Fruit fly (Drosophila melanogaster) whole organism, embryonic: ENCODE data around the gene Art4.
A peak's percentile ranks its signal among the peaks of the same experiment; 100 is the strongest.

Experiments used
- CG10147 ChIP-seq: fragments of 200-800 bp; sonication (Bioruptor generic); optimal IDR thresholded peaks from 2 replicates; lab custom pipeline; 2019; ENCODE audit warnings: missing biosample characterization, mild to moderate bottlenecking, missing genetic modification characterization, moderate library complexity
- CG11093 ChIP-seq: fragments of 200-800 bp; sonication (Bioruptor generic); IDR thresholded peaks from 3 replicates; pipeline ENCODE4 v1.3.6; 2022; ENCODE audit warnings: missing biosample characterization, missing genetic modification characterization
- CG11247 ChIP-seq: fragments of 200-800 bp; sonication (Bioruptor generic); IDR thresholded peaks from 2 replicates; pipeline ENCODE4 v1.3.6; 2022; ENCODE audit warnings: missing biosample characterization, missing genetic modification characterization
- CG11504 ChIP-seq: fragments of 200-800 bp; sonication (Bioruptor generic); optimal IDR thresholded peaks from 3 replicates; lab custom pipeline; 2019; ENCODE audit warnings: missing biosample characterization, mild to moderate bottlenecking, missing genetic modification characterization, moderate library complexity
- CG11560 ChIP-seq: fragments of 200-800 bp; sonication (Bioruptor generic); IDR thresholded peaks from 3 replicates; pipeline ENCODE4 v1.3.6; 2022; ENCODE audit warnings: missing biosample characterization, missing genetic modification characterization
- CG12071 ChIP-seq: fragments of 200-800 bp; sonication (Bioruptor generic); optimal IDR thresholded peaks from 3 replicates; lab custom pipeline; 2018; ENCODE audit warnings: missing biosample characterization, mild to moderate bottlenecking, missing genetic modification characterization
- CG12769 ChIP-seq: fragments of 200-800 bp; sonication (Bioruptor generic); optimal IDR thresholded peaks from 2 replicates; lab custom pipeline; 2019; ENCODE audit warnings: missing biosample characterization, mild to moderate bottlenecking, missing genetic modification characterization, moderate library complexity
- CG13287 ChIP-seq: fragments of 200-800 bp; sonication (Bioruptor generic); IDR thresholded peaks from 2 replicates; pipeline ENCODE4 v1.3.6; 2022; ENCODE audit warnings: missing biosample characterization, missing genetic modification characterization; ENCODE audit not compliant: partially characterized antibody
- CG15514 ChIP-seq: fragments of 200-800 bp; sonication (Bioruptor generic); optimal IDR thresholded peaks from 3 replicates; lab custom pipeline; 2017; ENCODE audit warnings: missing biosample characterization, missing genetic modification characterization, mild to moderate bottlenecking, moderate library complexity, missing genetic modification reagents
- CG1603 ChIP-seq: fragments of 200-800 bp; sonication (Bioruptor generic); optimal IDR thresholded peaks from 2 replicates; lab custom pipeline; 2019; ENCODE audit warnings: missing biosample characterization, mild to moderate bottlenecking, missing genetic modification characterization, moderate library complexity
- CG16813 ChIP-seq: fragments of 200-800 bp; sonication (Bioruptor generic); IDR thresholded peaks from 3 replicates; pipeline ENCODE4 v1.3.6; 2022; ENCODE audit warnings: missing biosample characterization, missing genetic modification characterization; ENCODE audit not compliant: partially characterized antibody
- CG18619 ChIP-seq: fragments of 200-800 bp; sonication (Bioruptor generic); optimal IDR thresholded peaks from 3 replicates; lab custom pipeline; 2017; ENCODE audit warnings: missing biosample characterization, mild to moderate bottlenecking, missing genetic modification characterization
- CG2875 ChIP-seq: fragments of 200-800 bp; sonication (Bioruptor generic); optimal IDR thresholded peaks from 2 replicates; lab custom pipeline; 2017; ENCODE audit warnings: missing biosample characterization, mild to moderate bottlenecking, missing genetic modification characterization, missing genetic modification reagents
- CG32772 ChIP-seq: fragments of 200-800 bp; sonication (Bioruptor generic); IDR thresholded peaks from 2 replicates; pipeline ENCODE4 v1.3.6; 2022; ENCODE audit warnings: missing biosample characterization, missing genetic modification characterization
- CG33557 ChIP-seq: fragments of 200-800 bp; sonication (Bioruptor generic); optimal IDR thresholded peaks from 2 replicates; lab custom pipeline; 2019; ENCODE audit warnings: missing biosample characterization, mild to moderate bottlenecking, missing genetic modification characterization, moderate library complexity
- CG4707 ChIP-seq: fragments of 200-800 bp; sonication (Bioruptor generic); optimal IDR thresholded peaks from 2 replicates; lab custom pipeline; 2018; ENCODE audit warnings: missing biosample characterization, mild to moderate bottlenecking, missing genetic modification characterization, moderate library complexity
- CG4730 ChIP-seq: fragments of 200-800 bp; sonication (Bioruptor generic); IDR thresholded peaks from 2 replicates; pipeline ENCODE4 v1.3.6; 2022; ENCODE audit warnings: missing biosample characterization, missing genetic modification characterization
- CG6272 ChIP-seq: fragments of 200-800 bp; sonication (Bioruptor generic); IDR thresholded peaks from 2 replicates; pipeline ENCODE4 v1.3.6; 2022; ENCODE audit warnings: missing biosample characterization, missing genetic modification characterization
- CG6689 ChIP-seq: fragments of 200-800 bp; sonication (Bioruptor generic); IDR thresholded peaks from 2 replicates; pipeline ENCODE4 v1.3.6; 2022; ENCODE audit warnings: missing biosample characterization, missing genetic modification characterization
- CG7372 ChIP-seq: fragments of 200-800 bp; sonication (Bioruptor generic); IDR thresholded peaks from 2 replicates; pipeline ENCODE4 v1.3.6; 2022; ENCODE audit warnings: missing biosample characterization, missing genetic modification characterization
- CG7556 ChIP-seq: fragments of 200-800 bp; sonication (Bioruptor generic); optimal IDR thresholded peaks from 2 replicates; lab custom pipeline; 2017; ENCODE audit warnings: missing biosample characterization, mild to moderate bottlenecking, missing genetic modification characterization
- CG7963 ChIP-seq: fragments of 200-800 bp; sonication (Bioruptor generic); IDR thresholded peaks from 3 replicates; pipeline ENCODE4 v1.3.6; 2022; ENCODE audit warnings: missing biosample characterization, missing genetic modification characterization; ENCODE audit not compliant: partially characterized antibody
- CG8359 ChIP-seq: fragments of 200-800 bp; sonication (Bioruptor generic); optimal IDR thresholded peaks from 2 replicates; lab custom pipeline; 2017; ENCODE audit warnings: missing biosample characterization, mild to moderate bottlenecking, missing genetic modification characterization, borderline replicate concordance
- Drgx ChIP-seq: fragments of 200-800 bp; sonication (Bioruptor generic); IDR thresholded peaks from 2 replicates; pipeline ENCODE4 v1.3.6; 2022; ENCODE audit warnings: missing biosample characterization, missing genetic modification characterization
- H2.0 ChIP-seq: fragments of 200-800 bp; sonication (Bioruptor generic); IDR thresholded peaks from 2 replicates; pipeline ENCODE4 v1.3.6; 2022; ENCODE audit warnings: missing biosample characterization, missing genetic modification characterization
- HHEX ChIP-seq: fragments of 200-800 bp; sonication (Bioruptor generic); optimal IDR thresholded peaks from 3 replicates; lab custom pipeline; 2017; ENCODE audit warnings: missing biosample characterization, mild to moderate bottlenecking, missing genetic modification characterization, missing genetic modification reagents
- Max ChIP-seq: fragments of 200-800 bp; sonication (Bioruptor generic); optimal IDR thresholded peaks from 2 replicates; lab custom pipeline; 2016; ENCODE audit warnings: missing biosample characterization, mild to moderate bottlenecking, missing genetic modification characterization
- NfI ChIP-seq: fragments of 200-800 bp; sonication (Bioruptor generic); optimal IDR thresholded peaks from 3 replicates; lab custom pipeline; 2018; ENCODE audit warnings: missing biosample characterization, mild to moderate bottlenecking, missing genetic modification characterization, moderate library complexity
- PHDP ChIP-seq: fragments of 200-800 bp; sonication (Bioruptor generic); optimal IDR thresholded peaks from 3 replicates; lab custom pipeline; 2018; ENCODE audit warnings: missing biosample characterization, mild to moderate bottlenecking, missing genetic modification characterization, moderate library complexity
- Side ChIP-seq: fragments of 200-800 bp; sonication (Bioruptor generic); optimal IDR thresholded peaks from 2 replicates; lab custom pipeline; 2016; ENCODE audit warnings: missing biosample characterization, missing genetic modification characterization
- Sox102F ChIP-seq: fragments of 200-800 bp; sonication (Bioruptor generic); optimal IDR thresholded peaks from 2 replicates; lab custom pipeline; 2018; ENCODE audit warnings: missing biosample characterization, mild to moderate bottlenecking, missing genetic modification characterization, moderate library complexity
- Tbp ChIP-seq: fragments of >200 bp; optimal IDR thresholded peaks from 2 replicates; lab custom pipeline; 2018; ENCODE audit warnings: missing biosample characterization, missing genetic modification characterization
- Trl ChIP-seq, 3 experiments: fragments of >200 bp in 2 of 3; fragments of 200-800 bp in 1 of 3; sonication (Bioruptor generic) in 1 of 3; optimal IDR thresholded peaks; 2 replicates in 1 of 3; 3 replicates in 2 of 3; lab custom pipeline; 2016 to 2017; ENCODE audit warnings: missing biosample characterization in 1 of 3, missing genetic modification characterization in 1 of 3
- al ChIP-seq: fragments of 200-800 bp; sonication (Bioruptor generic); IDR thresholded peaks from 2 replicates; pipeline ENCODE4 v1.3.6; 2022; ENCODE audit warnings: missing biosample characterization, missing genetic modification characterization
- bab2 ChIP-seq: fragments of 200-800 bp; sonication (Bioruptor generic); optimal IDR thresholded peaks from 2 replicates; lab custom pipeline; 2016; ENCODE audit warnings: missing biosample characterization, missing genetic modification characterization
- btn ChIP-seq: fragments of 200-800 bp; sonication (Bioruptor generic); optimal IDR thresholded peaks from 2 replicates; lab custom pipeline; 2016; ENCODE audit warnings: missing biosample characterization, missing genetic modification characterization
- cas ChIP-seq: fragments of 200-800 bp; sonication (Bioruptor generic); IDR thresholded peaks from 2 replicates; pipeline ENCODE4 v1.3.6; 2022; ENCODE audit warnings: missing biosample characterization, missing genetic modification characterization
- caup ChIP-seq: fragments of 200-800 bp; sonication (Bioruptor generic); optimal IDR thresholded peaks from 3 replicates; lab custom pipeline; 2017; ENCODE audit warnings: missing biosample characterization, mild to moderate bottlenecking, missing genetic modification characterization, moderate library complexity; ENCODE audit not compliant: severe bottlenecking
- disco-r ChIP-seq: fragments of 200-800 bp; sonication (Bioruptor generic); optimal IDR thresholded peaks from 2 replicates; lab custom pipeline; 2016; ENCODE audit warnings: missing biosample characterization, missing genetic modification characterization
- en ChIP-seq: fragments of 200-800 bp; sonication (Bioruptor generic); optimal IDR thresholded peaks from 2 replicates; lab custom pipeline; 2016; ENCODE audit warnings: missing biosample characterization, missing genetic modification characterization
- eve ChIP-seq, 2 experiments: fragments of >200 bp; optimal IDR thresholded peaks; 2 replicates each; lab custom pipeline; 2017; ENCODE audit warnings: missing biosample characterization in 2 of 2, missing genetic modification characterization in 2 of 2
- ewg ChIP-seq: fragments of 200-800 bp; sonication (Bioruptor generic); optimal IDR thresholded peaks from 3 replicates; lab custom pipeline; 2017; ENCODE audit warnings: mild to moderate bottlenecking, missing biosample characterization, missing genetic modification reagents, missing genetic modification characterization
- fru ChIP-seq: fragments of >200 bp; optimal IDR thresholded peaks from 2 replicates; lab custom pipeline; 2017
- gce ChIP-seq: fragments of 200-800 bp; sonication (Bioruptor generic); IDR thresholded peaks from 3 replicates; pipeline ENCODE4 v1.3.6; 2022; ENCODE audit warnings: missing biosample characterization, missing genetic modification characterization
- klu ChIP-seq: fragments of 200-800 bp; sonication (Bioruptor generic); IDR thresholded peaks from 2 replicates; pipeline ENCODE4 v1.3.6; 2022; ENCODE audit warnings: missing biosample characterization, missing genetic modification characterization
- lab ChIP-seq: fragments of 200-800 bp; sonication (Bioruptor generic); optimal IDR thresholded peaks from 3 replicates; lab custom pipeline; 2017; ENCODE audit warnings: missing biosample characterization, missing genetic modification characterization, mild to moderate bottlenecking, moderate library complexity, missing genetic modification reagents
- oc ChIP-seq: fragments of 200-800 bp; sonication (Bioruptor generic); optimal IDR thresholded peaks from 2 replicates; lab custom pipeline; 2018; ENCODE audit warnings: missing biosample characterization, mild to moderate bottlenecking, missing genetic modification characterization, moderate library complexity
- sens ChIP-seq: fragments of 200-800 bp; sonication (Bioruptor generic); peaks from one replicate; lab custom pipeline; 2016; ENCODE audit warnings: missing biosample characterization, missing genetic modification characterization
- shn ChIP-seq: fragments of 200-800 bp; sonication (Bioruptor generic); optimal IDR thresholded peaks from 3 replicates; lab custom pipeline; 2016; ENCODE audit warnings: missing biosample characterization, missing genetic modification characterization
- usp ChIP-seq: fragments of >200 bp; optimal IDR thresholded peaks from 2 replicates; lab custom pipeline; 2017; ENCODE audit warnings: missing biosample characterization, missing genetic modification characterization
- z ChIP-seq: fragments of 200-800 bp; sonication (Bioruptor generic); IDR thresholded peaks from 3 replicates; pipeline ENCODE4 v1.3.6; 2022; ENCODE audit warnings: missing biosample characterization, missing genetic modification characterization

Art4 gene

dm6 chr3R:9938495-9938894 is 47.4 kb downstream of the Art4 start (continued):
- no peak for TF ChIP-seq Trl (optimal IDR thresholded peaks at IDR 0.05; lab: Kevin White, UChicago)
- no peak for TF ChIP-seq Trl (GFP tag; optimal IDR thresholded peaks at IDR 0.05; lab: Kevin White, UChicago)
- no peak for TF ChIP-seq CG7372
- TF ChIP-seq PHDP = peak; percentile 33
- TF ChIP-seq H2.0 (GFP tag; lab: Robert Waterston, UW) = peak; percentile 18; the same call in 1 of the 2 replicates
- TF ChIP-seq al (GFP tag; lab: Robert Waterston, UW) = no peak
- no peak for TF ChIP-seq CG4730
- no peak for TF ChIP-seq CG11247 (GFP tag; lab: Robert Waterston, UW)
- no peak for TF ChIP-seq CG4707 (GFP tag; lab: Kevin White, UChicago)
- peak; percentile 45 for TF ChIP-seq HHEX (GFP tag; lab: Kevin White, UChicago)
- peak; percentile 73 for TF ChIP-seq lab
- peak; percentile 33; the same call in 1 of the 2 replicates for TF ChIP-seq Drgx (GFP tag; lab: Robert Waterston, UW)
- no peak for TF ChIP-seq btn (GFP tag; lab: Kevin White, UChicago)
- no peak for TF ChIP-seq fru (lab: Kevin White, UChicago)
- TF ChIP-seq CG8359 (GFP tag; lab: Kevin White, UChicago) = no peak
- peak; percentile 18 for TF ChIP-seq CG18619
- no peak for TF ChIP-seq ewg (GFP tag; lab: Kevin White, UChicago)
- TF ChIP-seq CG11504 (tag; lab: Kevin White, UChicago) = peak; percentile 47
- TF ChIP-seq CG12071 (GFP tag; lab: Kevin White, UChicago) = no peak
- peak; percentile 48 for TF ChIP-seq bab2 (GFP tag; lab: Kevin White, UChicago)
- TF ChIP-seq CG7963 = no peak
- no peak for TF ChIP-seq gce
- TF ChIP-seq CG1603 (tag; lab: Kevin White, UChicago) = peak; percentile 9
- peak; percentile 48 for TF ChIP-seq CG12769 (tag; lab: Kevin White, UChicago)
- no peak for TF ChIP-seq z
- TF ChIP-seq Sox102F (GFP tag; lab: Kevin White, UChicago) = peak; percentile 29
- TF ChIP-seq CG11560 (tag; lab: Robert Waterston, UW) = no peak
- TF ChIP-seq klu (GFP tag; lab: Robert Waterston, UW) = no peak
- no peak for TF ChIP-seq Side
- no peak for TF ChIP-seq usp (GFP tag; lab: Kevin White, UChicago)
- TF ChIP-seq CG11093 = no peak
- no peak for TF ChIP-seq CG32772 (GFP tag; lab: Robert Waterston, UW)
- no peak for TF ChIP-seq eve (GFP tag; optimal IDR thresholded peaks at IDR 0.05; lab: Kevin White, UChicago)
- TF ChIP-seq CG10147 (GFP tag; lab: Kevin White, UChicago) = no peak
- no peak for TF ChIP-seq cas (GFP tag; lab: Robert Waterston, UW)
- TF ChIP-seq CG33557 (GFP tag; lab: Kevin White, UChicago) = no peak
- no peak for TF ChIP-seq en
- no peak for TF ChIP-seq oc
- TF ChIP-seq shn = no peak
- TF ChIP-seq Max = no peak
- no peak for TF ChIP-seq CG6272
- no peak for TF ChIP-seq CG16813 (GFP tag; lab: Robert Waterston, UW)
- TF ChIP-seq CG7556 = no peak
- TF ChIP-seq CG2875 (GFP tag; lab: Kevin White, UChicago) = no peak
- no peak for TF ChIP-seq sens (GFP tag; lab: Kevin White, UChicago)
- TF ChIP-seq CG15514 = peak; percentile 42
- no peak; the same call in 1 of the 2 replicates for TF ChIP-seq CG6689
- TF ChIP-seq CG13287 = no peak
- TF ChIP-seq Tbp (GFP tag; lab: Kevin White, UChicago) = no peak
- peak; percentile 34 for TF ChIP-seq caup (GFP tag; lab: Kevin White, UChicago)
- TF ChIP-seq NfI (GFP tag; lab: Kevin White, UChicago) = peak; percentile 35
- no peak for TF ChIP-seq disco-r
